Fruit fly (Drosophila melanogaster): ENCODE measurements around the gene Zdhhc8.
A peak's percentile ranks its signal among the peaks of the same experiment; 100 is the strongest.

Zdhhc8 gene

dm6 chrX:9355996-9356708 lies at the start of gene Zdhhc8, which contains the start of gene BCL7-like:
TSS of gene Zdhhc8 (minus strand) at chrX:9356227.
TSS of gene BCL7-like (plus strand) at chrX:9356634.
- no peak for TF ChIP-seq noc (tag; optimal IDR thresholded peaks at IDR 0.05)

DNA sequence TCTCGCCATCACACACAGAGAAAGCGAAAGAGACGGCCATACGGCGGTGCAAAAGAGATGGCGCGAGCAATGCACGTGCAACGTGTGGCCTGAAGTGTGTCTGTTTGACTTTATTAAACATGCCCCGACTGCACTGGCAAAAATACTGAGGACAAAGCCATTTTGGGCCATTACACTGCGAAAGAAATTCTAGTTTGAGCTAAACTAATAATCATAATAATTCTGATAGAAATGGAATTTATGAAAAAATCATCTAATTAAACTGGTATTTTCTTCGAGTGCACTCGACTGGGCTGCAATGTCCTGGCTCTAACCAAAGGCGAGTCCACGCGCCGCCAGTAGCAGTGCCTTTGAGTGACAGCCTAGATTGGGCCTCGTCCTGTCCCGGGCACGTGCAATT lies 45.0 kb upstream of the Zdhhc8 start:
- TF ChIP-seq noc (tag; optimal IDR thresholded peaks at IDR 0.05), result no peak

- no peak for TF ChIP-seq noc (tag; optimal IDR thresholded peaks at IDR 0.05)
These were observed 43.8 kb upstream of the Zdhhc8 start for dm6 chrX:9399810-9400209.

- TF ChIP-seq noc (tag; optimal IDR thresholded peaks at IDR 0.05), result no peak
These were observed 38.9 kb upstream of the Zdhhc8 start for dm6 chrX:9394880-9395279.

DNA sequence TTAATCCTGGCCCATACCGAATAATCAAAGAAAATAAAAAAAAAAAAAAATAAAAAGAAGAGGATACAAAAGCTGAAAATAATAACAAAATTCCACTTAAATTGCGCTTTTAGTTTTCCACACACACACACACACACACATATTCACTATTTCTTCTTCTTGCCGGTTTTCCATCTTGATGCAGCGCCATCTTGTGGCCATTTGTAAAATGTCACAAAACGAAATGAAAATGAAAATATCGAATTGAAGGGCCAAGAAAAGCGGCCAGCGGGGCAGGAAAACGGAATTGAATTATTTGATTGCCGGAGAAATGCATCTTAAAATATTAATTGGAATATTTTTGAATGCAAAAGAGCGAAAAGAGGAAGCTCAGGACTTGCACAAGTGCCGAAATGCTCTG lies 38.3 kb upstream of the Zdhhc8 start:
- no peak for TF ChIP-seq noc (tag; optimal IDR thresholded peaks at IDR 0.05)

- no peak for TF ChIP-seq noc (tag; optimal IDR thresholded peaks at IDR 0.05)
These were observed 633 bp downstream of the Zdhhc8 start for dm6 chrX:9355193-9355995.

DNA sequence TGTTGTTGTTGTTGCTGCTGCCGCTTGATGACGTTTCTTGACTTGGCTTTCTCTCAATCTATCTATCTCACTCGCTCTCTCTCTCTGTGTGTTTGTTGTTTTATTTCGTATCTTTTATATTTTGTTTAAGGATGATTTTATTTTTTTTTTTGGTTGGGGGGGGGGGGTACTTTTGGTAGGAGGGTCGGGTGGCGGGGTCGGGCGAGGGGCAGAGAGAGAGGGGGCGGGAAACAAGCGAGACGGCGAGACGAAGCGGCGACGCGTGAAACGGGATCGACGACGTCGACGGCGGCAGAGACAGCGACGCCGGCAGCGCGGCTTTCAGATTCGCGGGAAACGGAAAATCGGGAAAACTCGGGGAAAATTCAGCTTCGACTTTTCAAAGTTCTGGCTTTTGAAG lies 1.3 kb downstream of the Zdhhc8 start:
- no peak for TF ChIP-seq noc (tag; optimal IDR thresholded peaks at IDR 0.05)

DNA sequence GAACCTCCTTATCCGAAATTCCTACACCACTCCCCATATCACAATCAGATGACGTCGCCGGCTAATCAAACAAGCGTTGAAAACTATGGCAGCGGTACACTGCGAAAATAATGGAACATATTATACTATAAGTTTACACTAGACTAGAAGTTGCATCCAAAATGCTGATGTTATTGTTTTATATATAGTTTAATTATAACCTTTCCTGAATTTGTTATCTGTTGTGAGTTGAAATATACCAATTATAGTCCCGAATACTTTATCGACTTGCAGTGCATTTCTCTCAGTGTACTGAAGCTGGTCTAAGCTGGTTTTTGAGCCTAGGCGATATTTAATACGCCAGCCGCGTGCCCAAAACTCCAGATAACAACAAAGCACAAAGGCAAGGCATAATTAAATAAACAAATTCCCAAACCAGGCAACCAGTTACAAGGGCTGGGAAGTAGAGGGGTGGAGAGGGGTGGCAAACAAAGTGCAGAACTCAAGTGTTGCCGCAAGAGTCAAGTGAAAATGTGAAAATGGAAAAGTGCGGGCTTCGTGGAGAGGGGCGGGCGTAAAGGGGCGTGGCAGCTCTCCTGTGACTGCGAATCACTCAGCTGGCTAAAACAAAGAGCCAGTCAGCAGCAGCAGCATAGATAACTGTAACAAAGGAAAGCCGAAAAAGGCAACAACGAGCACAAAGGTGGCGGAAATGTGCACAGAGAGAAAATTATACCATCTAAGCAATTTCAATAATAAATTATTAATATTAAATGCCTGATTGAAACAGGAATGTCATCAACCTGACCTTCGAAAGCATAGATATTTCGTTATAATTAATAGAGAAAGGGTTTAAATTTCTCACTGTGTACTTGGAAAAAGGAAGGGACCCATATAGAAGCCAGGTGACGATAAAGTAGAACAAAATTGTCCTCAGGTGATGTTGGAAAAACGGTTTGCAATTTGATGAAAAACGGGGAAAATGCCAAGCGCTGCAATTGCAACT lies 3.6 kb downstream of the Zdhhc8 start:
- TF ChIP-seq noc (tag; optimal IDR thresholded peaks at IDR 0.05), result peak; percentile 94

DNA sequence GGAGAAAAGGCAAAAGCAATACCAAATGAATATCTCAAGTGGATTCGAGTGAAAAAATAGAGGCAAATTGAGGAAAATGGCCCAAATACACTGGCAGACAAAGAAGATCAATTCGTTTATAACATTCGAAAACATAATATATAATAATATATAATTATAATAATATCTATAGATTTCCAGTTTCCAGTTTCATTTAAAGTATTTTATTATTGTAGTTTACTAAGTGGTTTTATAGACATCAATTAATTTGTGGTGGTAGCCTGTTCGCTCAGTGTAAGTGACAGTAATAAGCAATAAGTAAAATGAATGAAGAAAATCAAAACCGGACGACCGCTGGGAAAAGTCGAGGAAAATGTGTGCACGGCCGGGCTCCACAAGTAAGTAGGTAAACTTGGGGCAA lies 5.7 kb downstream of the Zdhhc8 start:
- TF ChIP-seq noc (tag; optimal IDR thresholded peaks at IDR 0.05), result no peak

DNA sequence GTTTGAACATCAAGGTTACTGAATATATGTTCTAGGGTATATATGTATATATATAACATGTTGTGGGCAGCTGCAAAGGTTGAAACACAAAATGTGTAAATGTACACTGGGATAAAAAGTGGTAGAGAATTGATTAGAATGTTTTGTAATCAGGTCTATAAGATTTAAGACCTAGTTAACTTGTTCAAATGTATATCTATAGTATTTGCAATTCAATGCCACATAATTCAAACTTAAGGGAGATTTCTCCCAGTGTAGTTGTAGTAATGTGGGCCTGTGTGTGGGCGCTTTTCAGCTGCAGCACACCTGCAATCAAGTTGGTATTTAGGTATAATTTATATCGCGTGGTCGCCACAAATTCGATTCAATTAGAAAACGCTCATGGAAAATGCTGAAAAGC lies 6.8 kb downstream of the Zdhhc8 start:
- TF ChIP-seq noc (tag; optimal IDR thresholded peaks at IDR 0.05), result no peak

DNA sequence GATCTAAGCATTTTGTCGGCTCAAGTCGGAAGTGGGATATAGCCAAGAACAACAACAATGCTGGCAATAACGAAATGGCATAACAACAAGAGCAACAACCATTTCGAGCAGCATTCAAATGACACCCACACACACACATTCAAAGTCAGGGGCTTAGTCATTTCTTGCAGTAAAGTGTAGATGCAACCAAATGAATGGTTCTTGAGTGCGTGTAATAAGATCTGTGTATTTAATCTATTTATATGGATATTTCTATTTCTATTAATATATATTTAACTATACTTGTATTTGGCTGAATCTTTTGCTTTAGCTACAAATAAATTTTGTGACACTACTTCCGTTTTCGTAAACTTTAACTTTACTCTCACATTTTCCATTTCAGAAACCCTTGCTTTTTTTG lies 8.3 kb downstream of the Zdhhc8 start:
- no peak for TF ChIP-seq noc (tag; optimal IDR thresholded peaks at IDR 0.05)

dm6 chrX:9345522-9345921 lies 10.5 kb downstream of the Zdhhc8 start:
- TF ChIP-seq noc (tag; optimal IDR thresholded peaks at IDR 0.05), result no peak

DNA sequence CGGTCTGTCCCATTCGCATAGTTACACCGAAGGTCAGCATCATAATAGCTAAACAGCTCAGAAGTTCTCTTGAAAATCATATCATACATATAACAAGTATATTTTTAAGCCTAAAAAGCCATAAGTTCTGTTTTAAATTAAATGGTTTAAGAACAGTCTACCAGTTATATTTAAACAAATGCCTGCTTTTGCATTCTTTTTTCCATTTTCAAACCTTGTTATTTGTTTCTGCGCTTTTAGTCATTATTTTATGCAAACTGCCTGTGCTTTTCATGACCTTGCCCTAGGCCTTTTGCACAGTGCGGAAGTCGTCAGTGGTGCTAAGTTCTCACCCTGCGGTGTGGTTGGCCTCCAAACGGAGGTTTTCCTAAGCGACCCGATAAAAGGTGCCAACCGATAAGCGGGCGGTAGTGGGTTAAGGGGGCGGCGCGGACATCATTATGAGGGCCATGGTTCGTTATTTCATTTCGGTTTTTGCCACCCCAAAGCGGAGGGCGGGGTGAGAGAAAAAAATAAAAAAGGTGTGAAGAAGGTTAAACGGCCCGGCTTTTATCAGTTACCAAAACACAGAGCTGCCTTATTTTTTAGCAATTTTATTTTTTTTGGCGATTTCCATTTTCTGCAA lies 11.4 kb downstream of the Zdhhc8 start:
- TF ChIP-seq noc (tag; optimal IDR thresholded peaks at IDR 0.05), result peak; percentile 94

DNA sequence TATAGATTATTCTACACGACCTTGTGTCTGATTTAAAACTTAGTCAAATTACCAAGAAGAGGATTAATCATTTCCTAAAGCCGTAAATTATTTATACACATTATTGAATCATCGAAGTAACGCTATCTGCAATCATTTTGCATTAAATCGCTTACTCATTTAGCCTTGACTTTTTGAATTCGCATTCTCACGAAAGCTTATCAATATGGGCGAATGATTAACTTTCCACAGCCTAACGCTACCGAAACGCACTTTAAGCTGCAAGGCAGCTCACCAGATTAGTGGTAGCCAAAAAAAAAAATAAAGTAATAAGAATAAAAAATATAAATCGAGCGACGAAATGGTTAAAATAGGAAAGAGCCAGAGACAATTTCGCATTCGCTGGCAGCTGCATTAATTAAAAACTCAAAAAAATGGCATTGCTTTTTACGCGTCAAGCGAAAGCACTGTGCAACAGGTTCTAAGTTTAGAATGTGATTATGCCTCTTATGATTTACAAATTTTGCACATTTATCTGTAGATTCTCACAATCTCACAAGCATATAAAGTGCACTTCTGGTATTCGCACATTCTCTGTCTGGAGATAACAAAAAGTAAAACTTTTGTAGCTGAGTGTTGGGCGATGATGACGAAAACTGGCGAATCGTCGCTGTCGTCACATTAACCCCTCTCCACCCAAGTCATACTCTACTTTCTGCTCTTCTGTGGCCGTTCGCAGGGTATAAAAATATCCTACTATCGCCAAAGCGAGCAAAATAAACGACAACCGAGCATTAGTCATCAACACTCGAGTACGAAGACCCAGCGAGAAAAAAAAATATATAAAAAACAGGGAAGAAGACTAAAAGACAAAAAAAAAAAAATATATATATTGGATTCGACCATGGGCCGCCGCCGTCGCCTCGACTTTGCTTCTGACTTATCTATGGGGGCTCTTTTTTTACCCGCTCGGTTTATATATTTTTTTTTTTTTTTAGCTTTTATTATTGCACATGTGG lies 12.2 kb downstream of the Zdhhc8 start:
- TF ChIP-seq noc (tag; optimal IDR thresholded peaks at IDR 0.05), result peak; percentile 89

All from whole organism, larva.